2 fruit fly cellular contexts compared by ENCODE assay signal in the genomic region with DNA sequence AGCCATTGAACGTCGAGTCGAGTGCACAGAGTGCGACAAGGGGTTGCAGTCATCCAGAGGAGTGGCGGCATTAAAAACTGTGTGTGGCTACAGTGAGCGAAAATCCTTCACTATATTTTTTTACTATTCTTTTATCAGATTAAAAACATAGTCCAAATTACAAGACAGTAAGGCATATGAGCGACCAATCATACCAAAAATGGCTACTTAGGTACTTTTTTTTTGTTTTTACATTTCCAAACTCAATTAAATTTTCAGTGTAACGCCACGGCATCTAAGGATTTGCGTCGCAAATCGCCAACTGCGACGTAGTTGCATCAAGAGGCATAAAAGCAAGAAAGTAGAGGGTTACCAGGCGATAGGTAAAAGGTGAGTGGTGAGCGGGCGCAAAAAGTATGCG.
TF ChIP-seq lines count a peak whose summit lies in the region.

No protein-coding gene starts in this region.

TF ChIP-seq in whole organism, embryonic, 481 proteins besides CTCF, POLR2A, EP300 and RAD21 (continued from another document and continues in another):
- no peak for TF ChIP-seq ato (GFP tag; IDR thresholded peaks at IDR 0.05; lab: Robert Waterston, UW; ENCODE audit: partially characterized antibody)
- TF ChIP-seq Bgb (GFP tag; IDR thresholded peaks at IDR 0.05; lab: Robert Waterston, UW; ENCODE audit: partially characterized antibody) = no peak
- peak; percentile 53 for TF ChIP-seq Xbp1 (GFP tag; optimal IDR thresholded peaks at IDR 0.05; lab: Kevin White, UChicago)
- TF ChIP-seq Lpt (GFP tag; optimal IDR thresholded peaks at IDR 0.05; lab: Kevin White, UChicago) = no peak
- no peak for TF ChIP-seq CG14965 (GFP tag; optimal IDR thresholded peaks at IDR 0.05; lab: Kevin White, UChicago; ENCODE audit: borderline replicate concordance)
- TF ChIP-seq cad (GFP tag; optimal IDR thresholded peaks at IDR 0.05; lab: Kevin White, UChicago) = no peak
- TF ChIP-seq phol (tag; optimal IDR thresholded peaks at IDR 0.05; lab: Kevin White, UChicago) = peak; percentile 62
- no peak for TF ChIP-seq Dp (GFP tag; optimal IDR thresholded peaks at IDR 0.05; lab: Kevin White, UChicago)
- peak; percentile 40 for TF ChIP-seq grau (tag; optimal IDR thresholded peaks at IDR 0.05; lab: Kevin White, UChicago)
- TF ChIP-seq Nf-YB (GFP tag; optimal IDR thresholded peaks at IDR 0.05; lab: Kevin White, UChicago) = no peak
- TF ChIP-seq sens (GFP tag; lab: Kevin White, UChicago) = peak; percentile 94
- peak; percentile 70 for TF ChIP-seq CG17328 (GFP tag; IDR thresholded peaks at IDR 0.05; lab: Robert Waterston, UW)
- TF ChIP-seq kah (GFP tag; optimal IDR thresholded peaks at IDR 0.05; lab: Kevin White, UChicago) = no peak
- peak; percentile 20 for TF ChIP-seq CG15696 (tag; optimal IDR thresholded peaks at IDR 0.05; lab: Kevin White, UChicago)
- TF ChIP-seq CG6813 (GFP tag; optimal IDR thresholded peaks at IDR 0.05; lab: Kevin White, UChicago) = peak; percentile 58
- TF ChIP-seq mam (GFP tag; optimal IDR thresholded peaks at IDR 0.05; lab: Kevin White, UChicago) = no peak
- peak; percentile 17 for TF ChIP-seq trem (tag; optimal IDR thresholded peaks at IDR 0.05; lab: Kevin White, UChicago)
- no peak for TF ChIP-seq CG1602 (GFP tag; optimal IDR thresholded peaks at IDR 0.05; lab: Kevin White, UChicago)
- TF ChIP-seq CG1529 (GFP tag; optimal IDR thresholded peaks at IDR 0.05; lab: Kevin White, UChicago) = peak; percentile 45
- TF ChIP-seq Doc2 (GFP tag; IDR thresholded peaks at IDR 0.05; lab: Robert Waterston, UW) = no peak
- no peak for TF ChIP-seq C15 (GFP tag; IDR thresholded peaks at IDR 0.05; lab: Robert Waterston, UW)
- TF ChIP-seq CG4424 (GFP tag; optimal IDR thresholded peaks at IDR 0.05; lab: Kevin White, UChicago) = peak; percentile 15
- TF ChIP-seq nerfin-1 (tag; optimal IDR thresholded peaks at IDR 0.05; lab: Kevin White, UChicago) = peak; percentile 45
- TF ChIP-seq luna (GFP tag; optimal IDR thresholded peaks at IDR 0.05; lab: Kevin White, UChicago) = no peak
- peak; percentile 14 for TF ChIP-seq Hmr (GFP tag; optimal IDR thresholded peaks at IDR 0.05; lab: Kevin White, UChicago)
- no peak; the same call in 1 of the 2 replicates for TF ChIP-seq CG4404 (GFP tag; IDR thresholded peaks at IDR 0.05; lab: Robert Waterston, UW)
- no peak for TF ChIP-seq CG16863 (GFP tag; optimal IDR thresholded peaks at IDR 0.05; lab: Kevin White, UChicago)
- TF ChIP-seq CG9609 (GFP tag; optimal IDR thresholded peaks at IDR 0.05; lab: Kevin White, UChicago) = peak; percentile 10
- peak; percentile 72 for TF ChIP-seq Xrp1 (GFP tag; IDR thresholded peaks at IDR 0.05; lab: Robert Waterston, UW)
- TF ChIP-seq zf30C (GFP tag; optimal IDR thresholded peaks at IDR 0.05; lab: Kevin White, UChicago) = peak; percentile 76
- TF ChIP-seq CG14710 (tag; optimal IDR thresholded peaks at IDR 0.05; lab: Kevin White, UChicago) = peak; percentile 46
- TF ChIP-seq dimm (GFP tag; IDR thresholded peaks at IDR 0.05; lab: Robert Waterston, UW) = no peak
- TF ChIP-seq CG32772 (GFP tag; IDR thresholded peaks at IDR 0.05; lab: Robert Waterston, UW) = peak; percentile 41
- TF ChIP-seq Sin3A (optimal IDR thresholded peaks at IDR 0.05; lab: Kevin White, UChicago) = no peak
- peak; percentile 46 for TF ChIP-seq CG12219 (GFP tag; optimal IDR thresholded peaks at IDR 0.05; lab: Kevin White, UChicago)
- TF ChIP-seq Tbp (GFP tag; optimal IDR thresholded peaks at IDR 0.05; lab: Kevin White, UChicago) = no peak
- TF ChIP-seq CG13123 (GFP tag; optimal IDR thresholded peaks at IDR 0.05; lab: Kevin White, UChicago) = no peak
- peak; percentile 66 for TF ChIP-seq CG2712 (tag; optimal IDR thresholded peaks at IDR 0.05; lab: Kevin White, UChicago)
- TF ChIP-seq CG1603 (tag; optimal IDR thresholded peaks at IDR 0.05; lab: Kevin White, UChicago) = peak; percentile 58
- TF ChIP-seq CG6854 (GFP tag; optimal IDR thresholded peaks at IDR 0.05; lab: Kevin White, UChicago) = no peak
- TF ChIP-seq H2.0 (GFP tag; IDR thresholded peaks at IDR 0.05; lab: Robert Waterston, UW) = peak; percentile 36; the same call in 1 of the 2 replicates
- TF ChIP-seq Dek (tag; optimal IDR thresholded peaks at IDR 0.05; lab: Kevin White, UChicago) = peak; percentile 7
- TF ChIP-seq CG12071 (GFP tag; optimal IDR thresholded peaks at IDR 0.05; lab: Kevin White, UChicago) = no peak
- TF ChIP-seq CG17829 (tag; optimal IDR thresholded peaks at IDR 0.05; lab: Kevin White, UChicago) = peak; percentile 2
- TF ChIP-seq CG16779 (GFP tag; IDR thresholded peaks at IDR 0.05; lab: Robert Waterston, UW) = no peak
- no peak for TF ChIP-seq wdn (GFP tag; IDR thresholded peaks at IDR 0.05; lab: Robert Waterston, UW)
- TF ChIP-seq Dll (GFP tag; IDR thresholded peaks at IDR 0.05; lab: Robert Waterston, UW; ENCODE audit: partially characterized antibody) = no peak
- TF ChIP-seq CG11504 (tag; optimal IDR thresholded peaks at IDR 0.05; lab: Kevin White, UChicago) = peak; percentile 62
- 0 out of 2 replicates have a peak, but pooled peaks have one; percentile 13 for TF ChIP-seq Atf6 (GFP tag; IDR thresholded peaks at IDR 0.05; lab: Robert Waterston, UW)
- no peak for TF ChIP-seq Sry-δ (GFP tag; optimal IDR thresholded peaks at IDR 0.05; lab: Kevin White, UChicago)
- no peak for TF ChIP-seq vnd (GFP tag; IDR thresholded peaks at IDR 0.05; lab: Robert Waterston, UW; ENCODE audit: partially characterized antibody)
- TF ChIP-seq CG31224 (GFP tag; IDR thresholded peaks at IDR 0.05; lab: Robert Waterston, UW) = no peak
- TF ChIP-seq prd (optimal IDR thresholded peaks at IDR 0.05; lab: Kevin White, UChicago) = no peak
- TF ChIP-seq prd (GFP tag; IDR thresholded peaks at IDR 0.05; lab: Robert Waterston, UW) = peak; percentile 64
- peak; percentile 39 for TF ChIP-seq CG12391 (tag; optimal IDR thresholded peaks at IDR 0.05; lab: Kevin White, UChicago)
- peak; percentile 33 for TF ChIP-seq CG2202 (tag; optimal IDR thresholded peaks at IDR 0.05; lab: Kevin White, UChicago)
- peak; percentile 19 for TF ChIP-seq zen (tag; optimal IDR thresholded peaks at IDR 0.05; lab: Kevin White, UChicago)
- no peak for TF ChIP-seq peb (GFP tag; IDR thresholded peaks at IDR 0.05; lab: Robert Waterston, UW)
- TF ChIP-seq Eip74EF (GFP tag; optimal IDR thresholded peaks at IDR 0.05; lab: Kevin White, UChicago) = no peak
- TF ChIP-seq CG15073 (GFP tag; optimal IDR thresholded peaks at IDR 0.05; lab: Kevin White, UChicago) = no peak
- no peak for TF ChIP-seq MBD-R2 (GFP tag; IDR thresholded peaks at IDR 0.05; lab: Robert Waterston, UW)
- TF ChIP-seq Abd-B (GFP tag; optimal IDR thresholded peaks at IDR 0.05; lab: Kevin White, UChicago) = peak; percentile 8
- TF ChIP-seq CG13775 (GFP tag; optimal IDR thresholded peaks at IDR 0.05; lab: Kevin White, UChicago) = peak; percentile 17
- no peak for TF ChIP-seq scrt (GFP tag; optimal IDR thresholded peaks at IDR 0.05; lab: Kevin White, UChicago)
- no peak for TF ChIP-seq vfl (GFP tag; optimal IDR thresholded peaks at IDR 0.05; lab: Kevin White, UChicago)

TF ChIP-seq in whole organism, prepupa, 60 proteins besides CTCF, POLR2A, EP300 and RAD21 (continued from another document):
- peak in 1 of 2 experiments; percentile 2 for TF ChIP-seq ss (GFP tag; optimal IDR thresholded peaks at IDR 0.05; lab: Kevin White, UChicago)
- TF ChIP-seq CG6276 (GFP tag; optimal IDR thresholded peaks at IDR 0.05; lab: Kevin White, UChicago) = peak; percentile 9
- no peak for TF ChIP-seq CG4318 (GFP tag; optimal IDR thresholded peaks at IDR 0.05; lab: Kevin White, UChicago)
- no peak for TF ChIP-seq Eip93F (GFP tag; optimal IDR thresholded peaks at IDR 0.05; lab: Kevin White, UChicago)
- TF ChIP-seq CG11762 (GFP tag; optimal IDR thresholded peaks at IDR 0.05; lab: Kevin White, UChicago; ENCODE audit: insufficient read depth) = peak; percentile 14
- no peak for TF ChIP-seq CG8319 (GFP tag; optimal IDR thresholded peaks at IDR 0.05; lab: Kevin White, UChicago)
- no peak for TF ChIP-seq Sox15 (GFP tag; optimal IDR thresholded peaks at IDR 0.05; lab: Kevin White, UChicago)
- no peak for TF ChIP-seq CG34406 (GFP tag; optimal IDR thresholded peaks at IDR 0.05; lab: Kevin White, UChicago)
- TF ChIP-seq CG6792 (GFP tag; optimal IDR thresholded peaks at IDR 0.05; lab: Kevin White, UChicago) = peak; percentile 43
- peak; percentile 37 for TF ChIP-seq CG10669 (GFP tag; optimal IDR thresholded peaks at IDR 0.05; lab: Kevin White, UChicago)
- peak; percentile 23 for TF ChIP-seq OdsH (GFP tag; optimal IDR thresholded peaks at IDR 0.05; lab: Kevin White, UChicago)
- no peak for TF ChIP-seq CG11294 (GFP tag; IDR thresholded peaks at IDR 0.05; lab: Robert Waterston, UW)
- TF ChIP-seq Blimp-1 (GFP tag; optimal IDR thresholded peaks at IDR 0.05; lab: Kevin White, UChicago) = no peak
- no peak for TF ChIP-seq CG6808 (GFP tag; optimal IDR thresholded peaks at IDR 0.05; lab: Kevin White, UChicago)
- no peak for TF ChIP-seq CG9139 (GFP tag; optimal IDR thresholded peaks at IDR 0.05; lab: Kevin White, UChicago)
- 0 out of 3 replicates have a peak, but pooled peaks have one; percentile 24 for TF ChIP-seq CG8119 (GFP tag; IDR thresholded peaks at IDR 0.05; lab: Robert Waterston, UW)
- peak; percentile 3 for TF ChIP-seq dac (GFP tag; optimal IDR thresholded peaks at IDR 0.05; lab: Kevin White, UChicago)
- no peak for TF ChIP-seq svp (GFP tag; lab: Kevin White, UChicago)
- TF ChIP-seq lz (GFP tag; optimal IDR thresholded peaks at IDR 0.05; lab: Kevin White, UChicago) = peak; percentile 12
- no peak for TF ChIP-seq Sox14 (GFP tag; optimal IDR thresholded peaks at IDR 0.05; lab: Kevin White, UChicago)
- TF ChIP-seq Gug (GFP tag; IDR thresholded peaks at IDR 0.05; lab: Robert Waterston, UW) = no peak
- peak; percentile 28 for TF ChIP-seq cyc (GFP tag; optimal IDR thresholded peaks at IDR 0.05; lab: Kevin White, UChicago)
- TF ChIP-seq CG31627 (GFP tag; optimal IDR thresholded peaks at IDR 0.05; lab: Kevin White, UChicago) = peak; percentile 12
- no peak for TF ChIP-seq spab (GFP tag; optimal IDR thresholded peaks at IDR 0.05; lab: Kevin White, UChicago)
- no peak for TF ChIP-seq CG16779 (tag; optimal IDR thresholded peaks at IDR 0.05; lab: Kevin White, UChicago)
- no peak for TF ChIP-seq fkh (GFP tag; optimal IDR thresholded peaks at IDR 0.05; lab: Kevin White, UChicago)
- peak; percentile 28 for TF ChIP-seq Ets96B (tag; optimal IDR thresholded peaks at IDR 0.05; lab: Kevin White, UChicago)
- peak; percentile 16 for TF ChIP-seq pdm3 (GFP tag; optimal IDR thresholded peaks at IDR 0.05; lab: Kevin White, UChicago)
- TF ChIP-seq CG3919 (GFP tag; optimal IDR thresholded peaks at IDR 0.05; lab: Kevin White, UChicago) = peak; percentile 22
- TF ChIP-seq salr (GFP tag; optimal IDR thresholded peaks at IDR 0.05; lab: Kevin White, UChicago) = peak in 1 of 2 experiments; percentile 20
- TF ChIP-seq Sox102F (GFP tag; optimal IDR thresholded peaks at IDR 0.05; lab: Kevin White, UChicago) = no peak
- TF ChIP-seq eg (GFP tag; IDR thresholded peaks at IDR 0.05; lab: Robert Waterston, UW) = peak; percentile 31; the same call in 1 of the 3 replicates
- TF ChIP-seq CG11902 (GFP tag; optimal IDR thresholded peaks at IDR 0.05; lab: Kevin White, UChicago) = peak; percentile 12
- peak; percentile 15 for TF ChIP-seq CG3032 (tag; optimal IDR thresholded peaks at IDR 0.05; lab: Kevin White, UChicago)
- TF ChIP-seq CG6163 (GFP tag; IDR thresholded peaks at IDR 0.05; lab: Robert Waterston, UW) = peak; percentile 51
- TF ChIP-seq CG1621 (tag; optimal IDR thresholded peaks at IDR 0.05; lab: Kevin White, UChicago) = peak; percentile 23
- TF ChIP-seq Eip75B (GFP tag; optimal IDR thresholded peaks at IDR 0.05; lab: Kevin White, UChicago) = peak; percentile 33
- TF ChIP-seq vri (GFP tag; optimal IDR thresholded peaks at IDR 0.05; lab: Kevin White, UChicago) = no peak
